Worm (Caenorhabditis elegans) whole organism, L2 larva: Measurements from ENCODE around the gene his-17.

Experiments used
- C34F6.9 ChIP-seq: fragments of 150-350 bp; optimal IDR thresholded peaks from 2 replicates; lab custom pipeline; 2014; ENCODE audit warnings: missing biosample characterization, missing genetic modification characterization
- R02D3.7 ChIP-seq: fragments of 150-350 bp; optimal IDR thresholded peaks from 2 replicates; lab custom pipeline; 2014; ENCODE audit warnings: missing biosample characterization, missing genetic modification characterization
- Y55F3AM.14 ChIP-seq: fragments of 200-800 bp; sonication (Bioruptor generic); optimal IDR thresholded peaks from 2 replicates; lab custom pipeline; 2018; ENCODE audit warnings: mild to moderate bottlenecking, missing genetic modification characterization, missing compliant biosample characterization
- ZK546.5 ChIP-seq: sonication (generic microtip); optimal IDR thresholded peaks from 2 replicates; lab custom pipeline; 2017; ENCODE audit warnings: missing biosample characterization, missing genetic modification characterization
- alr-1 ChIP-seq: fragments of 150-350 bp; optimal IDR thresholded peaks from 2 replicates; lab custom pipeline; 2014; ENCODE audit warnings: missing biosample characterization, missing genetic modification characterization
- aly-2 ChIP-seq: fragments of 150-350 bp; optimal IDR thresholded peaks from 2 replicates; lab custom pipeline; 2014; ENCODE audit warnings: missing biosample characterization, missing genetic modification characterization
- ama-1 ChIP-seq: fragments of 150-350 bp; optimal IDR thresholded peaks from 2 replicates; lab custom pipeline; 2018; ENCODE audit warnings: inconsistent platforms
- blmp-1 ChIP-seq: sonication (generic microtip); optimal IDR thresholded peaks from 2 replicates; lab custom pipeline; 2017; ENCODE audit warnings: missing genetic modification characterization, mild to moderate bottlenecking, missing compliant biosample characterization, antibody characterized with exemption, moderate library complexity; ENCODE audit not compliant: insufficient read depth
- ceh-16 ChIP-seq: fragments of 150-350 bp; optimal IDR thresholded peaks from 2 replicates; lab custom pipeline; 2014; ENCODE audit warnings: missing biosample characterization, missing genetic modification characterization
- ceh-82 ChIP-seq: fragments of 150-350 bp; optimal IDR thresholded peaks from 2 replicates; lab custom pipeline; 2014; ENCODE audit warnings: missing biosample characterization, missing genetic modification characterization
- crh-2 ChIP-seq: sonication (generic microtip); optimal IDR thresholded peaks from 2 replicates; lab custom pipeline; 2017; ENCODE audit warnings: missing biosample characterization, missing genetic modification characterization
- dmd-4 ChIP-seq: sonication (generic microtip); optimal IDR thresholded peaks from 2 replicates; lab custom pipeline; 2017; ENCODE audit warnings: missing biosample characterization, missing genetic modification characterization
- egl-27 ChIP-seq: sonication (generic microtip); optimal IDR thresholded peaks from 3 replicates; lab custom pipeline; 2017; ENCODE audit warnings: missing biosample characterization, missing genetic modification reagents, missing genetic modification characterization
- elt-1 ChIP-seq: fragments of 150-350 bp; optimal IDR thresholded peaks from 2 replicates; lab custom pipeline; 2014; ENCODE audit warnings: missing biosample characterization, missing genetic modification characterization
- elt-3 ChIP-seq: sonication (generic microtip); optimal IDR thresholded peaks from 2 replicates; lab custom pipeline; 2017; ENCODE audit warnings: missing biosample characterization, missing genetic modification characterization
- fos-1 ChIP-seq: fragments of 150-350 bp; optimal IDR thresholded peaks from 2 replicates; lab custom pipeline; 2014; ENCODE audit warnings: missing biosample characterization, missing genetic modification characterization
- gmeb-1 ChIP-seq: fragments of 150-350 bp; optimal IDR thresholded peaks from 2 replicates; lab custom pipeline; 2014; ENCODE audit warnings: missing biosample characterization, missing genetic modification characterization
- lin-11 ChIP-seq: fragments of 150-350 bp; sonication (generic microtip); optimal IDR thresholded peaks from 2 replicates; lab custom pipeline; 2014; ENCODE audit warnings: missing biosample characterization, missing genetic modification characterization, inconsistent platforms, mixed read lengths
- lin-39 ChIP-seq: fragments of 150-350 bp; optimal IDR thresholded peaks from 2 replicates; lab custom pipeline; 2014; ENCODE audit warnings: missing biosample characterization, missing genetic modification reagents, missing genetic modification characterization
- lsy-2 ChIP-seq, 2 experiments: fragments of 150-350 bp in 1 of 2; sonication (generic microtip) in 1 of 2; optimal IDR thresholded peaks; 2 replicates each; lab custom pipeline; 2014 to 2017; ENCODE audit warnings: missing biosample characterization in 2 of 2, missing genetic modification characterization in 2 of 2
- mab-5 ChIP-seq: fragments of 150-350 bp; optimal IDR thresholded peaks from 2 replicates; lab custom pipeline; 2014; ENCODE audit warnings: missing biosample characterization, missing genetic modification characterization
- mdl-1 ChIP-seq, 2 experiments: fragments of 150-350 bp in 1 of 2; sonication (generic microtip) in 1 of 2; optimal IDR thresholded peaks; 2 replicates each; lab custom pipeline; 2017; ENCODE audit warnings: missing biosample characterization in 2 of 2, missing genetic modification characterization in 2 of 2
- nhr-10 ChIP-seq: sonication (generic microtip); optimal IDR thresholded peaks from 2 replicates; lab custom pipeline; 2017; ENCODE audit warnings: missing biosample characterization, missing genetic modification characterization
- nhr-11 ChIP-seq: fragments of 150-350 bp; optimal IDR thresholded peaks from 2 replicates; lab custom pipeline; 2014; ENCODE audit warnings: missing biosample characterization, missing genetic modification characterization
- nhr-12 ChIP-seq: fragments of 150-350 bp; optimal IDR thresholded peaks from 2 replicates; lab custom pipeline; 2014; ENCODE audit warnings: missing biosample characterization, missing genetic modification characterization
- nhr-129 ChIP-seq: fragments of 150-350 bp; optimal IDR thresholded peaks from 2 replicates; lab custom pipeline; 2014; ENCODE audit warnings: missing biosample characterization, missing genetic modification characterization
- nhr-21 ChIP-seq: fragments of 150-350 bp; optimal IDR thresholded peaks from 2 replicates; lab custom pipeline; 2014; ENCODE audit warnings: missing biosample characterization, missing genetic modification characterization
- nhr-23 ChIP-seq: fragments of 150-350 bp; optimal IDR thresholded peaks from 2 replicates; lab custom pipeline; 2014; ENCODE audit warnings: missing biosample characterization, missing genetic modification reagents, missing genetic modification characterization
- nhr-237 ChIP-seq: fragments of 150-350 bp; optimal IDR thresholded peaks from 2 replicates; lab custom pipeline; 2014; ENCODE audit warnings: missing biosample characterization, missing genetic modification characterization
- nhr-25 ChIP-seq: fragments of 150-350 bp; sonication (generic microtip); optimal IDR thresholded peaks from 3 replicates; lab custom pipeline; 2014; ENCODE audit warnings: missing biosample characterization, missing genetic modification characterization
- nhr-6 ChIP-seq: fragments of 150-350 bp; optimal IDR thresholded peaks from 2 replicates; lab custom pipeline; 2014; ENCODE audit warnings: missing biosample characterization, missing genetic modification characterization
- peb-1 ChIP-seq: fragments of 150-350 bp; optimal IDR thresholded peaks from 2 replicates; lab custom pipeline; 2014; ENCODE audit warnings: missing biosample characterization, missing genetic modification characterization
- skn-1 ChIP-seq: sonication (generic microtip); optimal IDR thresholded peaks from 2 replicates; lab custom pipeline; 2017; ENCODE audit warnings: missing biosample characterization, missing genetic modification characterization
- sma-3 ChIP-seq: sonication (generic microtip); optimal IDR thresholded peaks from 2 replicates; lab custom pipeline; 2016; ENCODE audit warnings: missing genetic modification reagents, missing genetic modification characterization, missing compliant biosample characterization
- sma-9 ChIP-seq, 2 experiments: fragments of 150-350 bp in 1 of 2; sonication (generic microtip) in 1 of 2; optimal IDR thresholded peaks; 2 replicates each; lab custom pipeline; 2014 to 2016; ENCODE audit warnings: missing genetic modification characterization in 2 of 2, mild to moderate bottlenecking in 1 of 2, missing biosample characterization in 1 of 2, missing compliant biosample characterization in 1 of 2, missing genetic modification reagents in 1 of 2, moderate library complexity in 1 of 2
- snpc-4 ChIP-seq: fragments of 150-350 bp; optimal IDR thresholded peaks from 2 replicates; lab custom pipeline; 2014; ENCODE audit warnings: missing biosample characterization, missing genetic modification characterization
- unc-55 ChIP-seq: fragments of 150-350 bp; sonication (generic microtip); optimal IDR thresholded peaks from 3 replicates; lab custom pipeline; 2014; ENCODE audit warnings: missing biosample characterization, missing genetic modification reagents, missing genetic modification characterization
- zag-1 ChIP-seq: fragments of 150-350 bp; optimal IDR thresholded peaks from 2 replicates; lab custom pipeline; 2014; ENCODE audit warnings: missing biosample characterization, missing genetic modification characterization
- ztf-1 ChIP-seq: fragments of 200-800 bp; sonication (Bioruptor generic); conservative IDR thresholded peaks from 2 replicates; pipeline ENCODE4 v1.3.6; 2022; ENCODE audit warnings: missing genetic modification characterization, missing compliant biosample characterization
- ztf-11 ChIP-seq: sonication (generic microtip); optimal IDR thresholded peaks from 2 replicates; lab custom pipeline; 2017; ENCODE audit warnings: missing biosample characterization, missing genetic modification characterization
- ztf-4 ChIP-seq: fragments of 150-350 bp; optimal IDR thresholded peaks from 2 replicates; lab custom pipeline; 2014; ENCODE audit warnings: missing biosample characterization, missing genetic modification characterization

his-17 gene

ce11 chrV:8936184-8936589 lies 38.4 kb upstream of the his-17 start, which contains the start of gene unc-23 (continued):
- no peak for TF ChIP-seq elt-3
- TF ChIP-seq nhr-23 (tag; lab: Kevin White, UChicago) = no peak
- TF ChIP-seq Y55F3AM.14 (GFP tag; lab: Kevin White, UChicago) = peak; percentile 51
- TF ChIP-seq ztf-11 (tag; lab: Kevin White, UChicago) = no peak
- no peak for TF ChIP-seq peb-1 (tag; lab: Kevin White, UChicago)
- TF ChIP-seq mab-5 (tag; lab: Kevin White, UChicago) = no peak
- TF ChIP-seq sma-3 (GFP tag; lab: Kevin White, UChicago) = peak; percentile 97
- TF ChIP-seq elt-1 (tag; lab: Kevin White, UChicago) = no peak
- no peak for TF ChIP-seq nhr-10 (tag; lab: Kevin White, UChicago)
- TF ChIP-seq ceh-16 = peak; percentile 59
- TF ChIP-seq fos-1 = peak; percentile 89
- no peak for TF ChIP-seq aly-2 (tag; lab: Kevin White, UChicago)

DNA sequence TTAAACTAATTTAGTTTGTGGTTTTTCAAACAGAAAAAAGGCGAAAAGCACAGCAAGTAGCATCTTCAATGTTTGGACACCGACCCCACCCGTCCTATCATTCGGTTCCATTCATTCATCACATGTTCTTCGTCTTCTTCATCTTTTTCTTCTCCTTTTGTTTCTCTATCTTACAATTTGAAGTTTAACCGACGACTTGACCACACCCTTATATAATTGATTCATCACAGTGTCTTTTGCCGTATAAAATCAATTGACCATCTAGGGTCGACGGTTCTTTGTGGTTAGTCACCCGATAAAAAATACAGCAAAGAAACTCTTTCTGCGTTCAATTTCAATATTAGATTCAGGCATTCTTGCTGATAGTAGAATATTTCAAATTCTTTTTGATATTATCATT lies 37.3 kb upstream of the his-17 start:
- no peak for TF ChIP-seq zag-1
- no peak for TF ChIP-seq egl-27 (tag; lab: Kevin White, UChicago)
- peak; percentile 22 for TF ChIP-seq nhr-25 (tag; lab: Kevin White, UChicago)
- TF ChIP-seq aly-2 (tag; lab: Kevin White, UChicago) = no peak
- peak; percentile 36 for TF ChIP-seq crh-2
- no peak for TF ChIP-seq peb-1 (tag; lab: Kevin White, UChicago)
- TF ChIP-seq snpc-4 = no peak
- peak in 1 of 2 experiments; percentile 24 for TF ChIP-seq lsy-2 (tag; optimal IDR thresholded peaks at IDR 0.05; lab: Kevin White, UChicago)
- TF ChIP-seq ceh-82 = no peak
- peak; percentile 80 for TF ChIP-seq fos-1
- TF ChIP-seq nhr-129 = peak; percentile 48
- peak; percentile 64 for TF ChIP-seq sma-9 (GFP tag; optimal IDR thresholded peaks at IDR 0.05; lab: Kevin White, UChicago)
- TF ChIP-seq sma-9 (tag; optimal IDR thresholded peaks at IDR 0.05; lab: Kevin White, UChicago) = no peak
- TF ChIP-seq elt-1 (tag; lab: Kevin White, UChicago) = no peak
- no peak for TF ChIP-seq R02D3.7 (tag; lab: Kevin White, UChicago)
- TF ChIP-seq sma-3 (GFP tag; lab: Kevin White, UChicago) = peak; percentile 40
- no peak for TF ChIP-seq nhr-6
- no peak for TF ChIP-seq ztf-1 (GFP tag; lab: Robert Waterston, UW)
- peak; percentile 29 for TF ChIP-seq gmeb-1 (tag; lab: Kevin White, UChicago)
- no peak for TF ChIP-seq nhr-237 (tag; lab: Kevin White, UChicago)
- TF ChIP-seq nhr-21 (tag; lab: Kevin White, UChicago) = peak; percentile 31
- TF ChIP-seq ama-1 (lab: Kevin White, UChicago) = peak; percentile 77
- peak; percentile 10 for TF ChIP-seq blmp-1 (tag; lab: Kevin White, UChicago)

ce11 chrV:8934264-8934663 lies 36.5 kb upstream of the his-17 start:
- no peak for TF ChIP-seq egl-27 (tag; lab: Kevin White, UChicago)
- TF ChIP-seq sma-3 (GFP tag; lab: Kevin White, UChicago) = peak; percentile 35
- TF ChIP-seq, all 48 proteins: peak for 1

DNA sequence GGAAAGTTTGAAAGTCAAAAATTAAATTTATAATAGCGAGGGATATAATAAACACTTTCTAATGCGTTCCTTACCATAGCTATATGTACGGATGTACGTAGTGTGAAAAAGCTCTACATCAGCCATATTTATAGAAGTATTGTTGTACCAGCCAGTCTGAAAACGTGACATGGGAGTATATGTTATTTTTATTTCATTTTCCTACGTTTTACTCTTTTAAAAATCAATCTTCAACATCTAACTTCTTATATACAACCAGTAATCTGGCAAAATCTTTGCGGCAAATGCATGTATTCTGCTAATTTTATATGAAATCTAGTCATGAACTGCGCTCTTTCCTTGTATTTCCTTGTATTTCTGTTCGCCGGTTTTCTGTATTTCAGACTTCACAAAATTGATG lies 34.5 kb upstream of the his-17 start, which contains the start of gene H14N18.2:
H14N18.2 (plus strand) TSS at position 301 of the 400 bp plus-strand sequence.
- TF ChIP-seq lsy-2 (tag; optimal IDR thresholded peaks at IDR 0.05; lab: Kevin White, UChicago) = no peak
- TF ChIP-seq nhr-11 (tag; lab: Kevin White, UChicago) = no peak
- TF ChIP-seq zag-1 = no peak
- no peak for TF ChIP-seq nhr-129
- no peak for TF ChIP-seq dmd-4 (tag; lab: Kevin White, UChicago)
- no peak for TF ChIP-seq ZK546.5
- no peak for TF ChIP-seq ama-1 (lab: Kevin White, UChicago)
- TF ChIP-seq ceh-82 = no peak
- no peak for TF ChIP-seq nhr-12 (tag; lab: Kevin White, UChicago)
- TF ChIP-seq sma-9 (GFP tag; optimal IDR thresholded peaks at IDR 0.05; lab: Kevin White, UChicago) = no peak
- no peak for TF ChIP-seq sma-9 (tag; optimal IDR thresholded peaks at IDR 0.05; lab: Kevin White, UChicago)
- TF ChIP-seq nhr-25 (tag; lab: Kevin White, UChicago) = no peak
- no peak for TF ChIP-seq Y55F3AM.14 (GFP tag; lab: Kevin White, UChicago)

ce11 chrV:8928967-8929366 lies 31.2 kb upstream of the his-17 start, which contains the start of gene H14N18.4:
Gene H14N18.4 (minus strand): TSS chrV:8928978.
- TF ChIP-seq lin-39 (tag; lab: Kevin White, UChicago) (no peak), nhr-12 (tag; lab: Kevin White, UChicago) (no peak), R02D3.7 (tag; lab: Kevin White, UChicago) (no peak), lsy-2 (tag; optimal IDR thresholded peaks at IDR 0.05; lab: Kevin White, UChicago) (no peak), ztf-4 (tag; lab: Kevin White, UChicago) (no peak), nhr-10 (tag; lab: Kevin White, UChicago) (no peak), C34F6.9 (tag; lab: Kevin White, UChicago) (no peak), mdl-1 (tag; optimal IDR thresholded peaks at IDR 0.05; lab: Kevin White, UChicago) (no peak), nhr-129 (no peak), nhr-237 (tag; lab: Kevin White, UChicago) (no peak), alr-1 (tag; lab: Kevin White, UChicago) (no peak), lin-11 (tag; lab: Kevin White, UChicago) (no peak), ceh-82 (no peak), unc-55 (GFP tag; lab: Kevin White, UChicago) (no peak), skn-1 (no peak)
